Fruit fly (Drosophila melanogaster) whole organism: ENCODE data around the gene CG4375.

ENCODE experiments used
- CG8478 ChIP-seq: fragments of >200 bp; optimal IDR thresholded peaks from 2 replicates; lab custom pipeline; 2018; ENCODE audit warnings: inconsistent platforms
- Dll ChIP-seq: fragments of >200 bp; optimal IDR thresholded peaks from 2 replicates; lab custom pipeline; 2017
- EcR ChIP-seq, 2 experiments: fragments of >200 bp; optimal IDR thresholded peaks; 2 replicates each; lab custom pipeline; 2017; ENCODE audit warnings: missing biosample characterization in 2 of 2, missing genetic modification characterization in 2 of 2, missing genetic modification reagents in 2 of 2
- pan ChIP-seq: fragments of >200 bp; optimal IDR thresholded peaks from 2 replicates; lab custom pipeline; 2017
- psq ChIP-seq: fragments of >200 bp; optimal IDR thresholded peaks from 2 replicates; lab custom pipeline; 2017
- usp ChIP-seq: fragments of >200 bp; optimal IDR thresholded peaks from 2 replicates; lab custom pipeline; 2017; ENCODE audit warnings: missing biosample characterization, missing genetic modification characterization, mixed read lengths

- TF ChIP-seq pan, result peak; percentile 69
- no peak for TF ChIP-seq psq (lab: Kevin White, UChicago)
- no peak for TF ChIP-seq usp (GFP tag; lab: Kevin White, UChicago)
- TF ChIP-seq Dll, result no peak
- TF ChIP-seq CG8478 (lab: Kevin White, UChicago), result no peak
- TF ChIP-seq EcR (GFP tag; optimal IDR thresholded peaks at IDR 0.05; lab: Kevin White, UChicago), result no peak
These were observed 49.1 kb upstream of the CG4375 start for dm6 chr2L:1075753-1076152.
